Fruit fly (Drosophila melanogaster): ENCODE measurements around the gene Cpr67Fa2.

Cpr67Fa2 gene

dm6 chr3L:10852347-10853130, 39.0 kb upstream of the Cpr67Fa2 start:
- TF ChIP-seq Pif1B (GFP tag; optimal IDR thresholded peaks at IDR 0.05) (peak; percentile 97), gl (tag; optimal IDR thresholded peaks at IDR 0.05) (peak; percentile 97), CG15710 (tag; optimal IDR thresholded peaks at IDR 0.05) (peak; percentile 93), D1 (tag; optimal IDR thresholded peaks at IDR 0.05) (peak; percentile 53), CG12605 (GFP tag; IDR thresholded peaks at IDR 0.05) (peak; percentile 98), rn (GFP tag; IDR thresholded peaks at IDR 0.05) (peak; percentile 88), Snoo (tag; optimal IDR thresholded peaks at IDR 0.05) (peak; percentile 92), CG17806 (tag; optimal IDR thresholded peaks at IDR 0.05) (peak; percentile 85), CG14655 (GFP tag; optimal IDR thresholded peaks at IDR 0.05) (peak; percentile 95), CG8301 (tag; optimal IDR thresholded peaks at IDR 0.05) (peak; percentile 84), EcR (GFP tag; optimal IDR thresholded peaks at IDR 0.05) (peak; percentile 67), Pif1A (GFP tag; optimal IDR thresholded peaks at IDR 0.05) (peak; percentile 97), CG34367 (tag; optimal IDR thresholded peaks at IDR 0.05) (peak; percentile 88), fd96Ca (GFP tag; IDR thresholded peaks at IDR 0.05) (peak; percentile 94), CG10348 (GFP tag; IDR thresholded peaks at IDR 0.05) (peak; percentile 36; the same call in 1 of the 2 replicates), CG9948 (tag; optimal IDR thresholded peaks at IDR 0.05) (peak; percentile 87), Ets98B (GFP tag; IDR thresholded peaks at IDR 0.05) (peak; percentile 96), CG32121 (GFP tag; IDR thresholded peaks at IDR 0.05) (peak; percentile 86), CG4496 (GFP tag; IDR thresholded peaks at IDR 0.05) (peak; percentile 96), CG8159 (tag; optimal IDR thresholded peaks at IDR 0.05) (peak; percentile 93), CG13204 (GFP tag; optimal IDR thresholded peaks at IDR 0.05) (peak; percentile 96)

- TF ChIP-seq CG15710 (tag; optimal IDR thresholded peaks at IDR 0.05) (no peak), CG14655 (GFP tag; optimal IDR thresholded peaks at IDR 0.05) (peak; percentile 44), EcR (GFP tag; optimal IDR thresholded peaks at IDR 0.05) (no peak), CG8159 (tag; optimal IDR thresholded peaks at IDR 0.05) (peak; percentile 27), gl (tag; optimal IDR thresholded peaks at IDR 0.05) (no peak)
Measured at dm6 chr3L:10853131-10853471, 38.4 kb upstream of the Cpr67Fa2 start.

dm6 chr3L:10853618-10854017, 37.9 kb upstream of the Cpr67Fa2 start:
- TF ChIP-seq fd96Ca (GFP tag; IDR thresholded peaks at IDR 0.05) (no peak), Pif1B (GFP tag; optimal IDR thresholded peaks at IDR 0.05) (no peak), CG9948 (tag; optimal IDR thresholded peaks at IDR 0.05) (peak; percentile 50), EcR (GFP tag; optimal IDR thresholded peaks at IDR 0.05) (no peak), CG14655 (GFP tag; optimal IDR thresholded peaks at IDR 0.05) (peak; percentile 42), CG8159 (tag; optimal IDR thresholded peaks at IDR 0.05) (peak; percentile 28), CG34367 (tag; optimal IDR thresholded peaks at IDR 0.05) (no peak), CG17806 (tag; optimal IDR thresholded peaks at IDR 0.05) (peak; percentile 16), Pif1A (GFP tag; optimal IDR thresholded peaks at IDR 0.05) (no peak), CG15710 (tag; optimal IDR thresholded peaks at IDR 0.05) (no peak), CG10348 (GFP tag; IDR thresholded peaks at IDR 0.05) (no peak)

dm6 chr3L:10854026-10854425, 37.5 kb upstream of the Cpr67Fa2 start:
- TF ChIP-seq rn (GFP tag; IDR thresholded peaks at IDR 0.05) = peak; percentile 42; the same call in 1 of the 2 replicates
- TF ChIP-seq EcR (GFP tag; optimal IDR thresholded peaks at IDR 0.05) = no peak
- no peak for TF ChIP-seq Pif1A (GFP tag; optimal IDR thresholded peaks at IDR 0.05)
- peak; percentile 71 for TF ChIP-seq fd96Ca (GFP tag; IDR thresholded peaks at IDR 0.05)
- TF ChIP-seq D1 (tag; optimal IDR thresholded peaks at IDR 0.05) = no peak
- peak; percentile 37 for TF ChIP-seq Ets98B (GFP tag; IDR thresholded peaks at IDR 0.05)
- no peak for TF ChIP-seq Pif1B (GFP tag; optimal IDR thresholded peaks at IDR 0.05)
- TF ChIP-seq CG14655 (GFP tag; optimal IDR thresholded peaks at IDR 0.05) = no peak
- no peak for TF ChIP-seq CG9948 (tag; optimal IDR thresholded peaks at IDR 0.05)
- TF ChIP-seq Snoo (tag; optimal IDR thresholded peaks at IDR 0.05) = no peak
- TF ChIP-seq CG8159 (tag; optimal IDR thresholded peaks at IDR 0.05) = no peak
- no peak for TF ChIP-seq CG17806 (tag; optimal IDR thresholded peaks at IDR 0.05)
- no peak for TF ChIP-seq CG10348 (GFP tag; IDR thresholded peaks at IDR 0.05)
- no peak for TF ChIP-seq CG15710 (tag; optimal IDR thresholded peaks at IDR 0.05)
- TF ChIP-seq CG8301 (tag; optimal IDR thresholded peaks at IDR 0.05) = no peak
- TF ChIP-seq CG13204 (GFP tag; optimal IDR thresholded peaks at IDR 0.05) = peak; percentile 60
- TF ChIP-seq CG12605 (GFP tag; IDR thresholded peaks at IDR 0.05) = peak; percentile 50
- no peak for TF ChIP-seq gl (tag; optimal IDR thresholded peaks at IDR 0.05)
- TF ChIP-seq CG34367 (tag; optimal IDR thresholded peaks at IDR 0.05) = no peak
- TF ChIP-seq CG32121 (GFP tag; IDR thresholded peaks at IDR 0.05) = peak; percentile 52; the same call in 1 of the 2 replicates
- TF ChIP-seq CG4496 (GFP tag; IDR thresholded peaks at IDR 0.05) = peak; percentile 55; the same call in 2 of the 3 replicates

- 0 out of 2 replicates have a peak, but pooled peaks have one; percentile 19 for TF ChIP-seq CG12605 (GFP tag; IDR thresholded peaks at IDR 0.05)
- no peak for TF ChIP-seq EcR (GFP tag; optimal IDR thresholded peaks at IDR 0.05)
- peak; percentile 68 for TF ChIP-seq gl (tag; optimal IDR thresholded peaks at IDR 0.05)
- peak; percentile 87 for TF ChIP-seq Pif1A (GFP tag; optimal IDR thresholded peaks at IDR 0.05)
- peak; percentile 85 for TF ChIP-seq CG15710 (tag; optimal IDR thresholded peaks at IDR 0.05)
- peak; percentile 76 for TF ChIP-seq CG17806 (tag; optimal IDR thresholded peaks at IDR 0.05)
- TF ChIP-seq Snoo (tag; optimal IDR thresholded peaks at IDR 0.05) = peak; percentile 92
- TF ChIP-seq CG8301 (tag; optimal IDR thresholded peaks at IDR 0.05) = peak; percentile 87
- peak; percentile 77 for TF ChIP-seq D1 (tag; optimal IDR thresholded peaks at IDR 0.05)
- TF ChIP-seq CG34367 (tag; optimal IDR thresholded peaks at IDR 0.05) = peak; percentile 80
- TF ChIP-seq CG13204 (GFP tag; optimal IDR thresholded peaks at IDR 0.05) = no peak
- TF ChIP-seq fd96Ca (GFP tag; IDR thresholded peaks at IDR 0.05) = peak; percentile 23; the same call in 2 of the 3 replicates
- 0 out of 2 replicates have a peak, but pooled peaks have one; percentile 55 for TF ChIP-seq rn (GFP tag; IDR thresholded peaks at IDR 0.05)
- peak; percentile 93 for TF ChIP-seq CG8159 (tag; optimal IDR thresholded peaks at IDR 0.05)
- TF ChIP-seq CG4496 (GFP tag; IDR thresholded peaks at IDR 0.05) = no peak; the same call in 2 of the 3 replicates
- TF ChIP-seq Pif1B (GFP tag; optimal IDR thresholded peaks at IDR 0.05) = peak; percentile 74
- TF ChIP-seq CG32121 (GFP tag; IDR thresholded peaks at IDR 0.05) = no peak; the same call in 1 of the 2 replicates
- no peak for TF ChIP-seq CG10348 (GFP tag; IDR thresholded peaks at IDR 0.05)
- peak; percentile 26; the same call in 1 of the 2 replicates for TF ChIP-seq Ets98B (GFP tag; IDR thresholded peaks at IDR 0.05)
- TF ChIP-seq CG9948 (tag; optimal IDR thresholded peaks at IDR 0.05) = peak; percentile 93
- TF ChIP-seq CG14655 (GFP tag; optimal IDR thresholded peaks at IDR 0.05) = peak; percentile 94
Measured at dm6 chr3L:10854801-10855418, 36.6 kb upstream of the Cpr67Fa2 start.
